Fruit fly (Drosophila melanogaster) whole organism, embryonic: ENCODE results near the gene CG10147.
A peak's percentile ranks its signal among the peaks of the same experiment; 100 is the strongest.

Experiments
- B-H2 ChIP-seq: fragments of 200-800 bp; sonication (Bioruptor generic); optimal IDR thresholded peaks from 2 replicates; lab custom pipeline; 2018; ENCODE audit warnings: missing biosample characterization, mild to moderate bottlenecking, missing genetic modification characterization
- CG1024 ChIP-seq: fragments of 200-800 bp; sonication (Bioruptor generic); IDR thresholded peaks from 2 replicates; pipeline ENCODE4 v1.3.6; 2022; ENCODE audit warnings: missing biosample characterization, missing genetic modification characterization
- CG10267 ChIP-seq: fragments of 200-800 bp; sonication (Bioruptor generic); optimal IDR thresholded peaks from 2 replicates; lab custom pipeline; 2018; ENCODE audit warnings: missing biosample characterization, mild to moderate bottlenecking, missing genetic modification characterization, moderate library complexity
- CG11093 ChIP-seq: fragments of 200-800 bp; sonication (Bioruptor generic); IDR thresholded peaks from 3 replicates; pipeline ENCODE4 v1.3.6; 2022; ENCODE audit warnings: missing biosample characterization, missing genetic modification characterization
- CG12155 ChIP-seq: fragments of 200-800 bp; sonication (Bioruptor generic); optimal IDR thresholded peaks from 3 replicates; lab custom pipeline; 2016; ENCODE audit warnings: missing biosample characterization, missing genetic modification characterization
- CG12391 ChIP-seq: fragments of 200-800 bp; sonication (Bioruptor generic); optimal IDR thresholded peaks from 3 replicates; lab custom pipeline; 2018; ENCODE audit warnings: missing biosample characterization, mild to moderate bottlenecking, missing genetic modification characterization, moderate library complexity
- CG14710 ChIP-seq: fragments of 200-800 bp; sonication (Bioruptor generic); optimal IDR thresholded peaks from 3 replicates; lab custom pipeline; 2019; ENCODE audit warnings: missing biosample characterization, mild to moderate bottlenecking, missing genetic modification characterization, moderate library complexity
- CG15479 ChIP-seq: fragments of 200-800 bp; sonication (Bioruptor generic); optimal IDR thresholded peaks from 3 replicates; lab custom pipeline; 2019; ENCODE audit warnings: missing biosample characterization, mild to moderate bottlenecking, missing genetic modification characterization, moderate library complexity
- CG1602 ChIP-seq: fragments of 200-800 bp; sonication (Bioruptor generic); optimal IDR thresholded peaks from 3 replicates; lab custom pipeline; 2016; ENCODE audit warnings: missing biosample characterization, missing genetic modification characterization
- CG17612 ChIP-seq: fragments of 200-800 bp; sonication (Bioruptor generic); IDR thresholded peaks from 2 replicates; pipeline ENCODE4 v1.3.6; 2022; ENCODE audit warnings: missing biosample characterization, missing genetic modification characterization
- CG17829 ChIP-seq: fragments of 200-800 bp; optimal IDR thresholded peaks from 2 replicates; lab custom pipeline; 2019; ENCODE audit warnings: missing biosample characterization, mild to moderate bottlenecking, missing genetic modification characterization, moderate library complexity
- CG1792 ChIP-seq: fragments of 200-800 bp; sonication (Bioruptor generic); optimal IDR thresholded peaks from 2 replicates; lab custom pipeline; 2016; ENCODE audit warnings: missing biosample characterization, missing genetic modification characterization
- CG2712 ChIP-seq: fragments of 200-800 bp; optimal IDR thresholded peaks from 3 replicates; lab custom pipeline; 2019; ENCODE audit warnings: missing biosample characterization, mild to moderate bottlenecking, missing genetic modification characterization, moderate library complexity
- CG31441 ChIP-seq: fragments of 200-800 bp; sonication (Bioruptor generic); IDR thresholded peaks from 2 replicates; pipeline ENCODE4 v1.3.6; 2022; ENCODE audit warnings: missing biosample characterization, missing genetic modification characterization
- CG32532 ChIP-seq: fragments of 200-800 bp; sonication (Bioruptor generic); IDR thresholded peaks from 2 replicates; pipeline ENCODE4 v1.3.6; 2022; ENCODE audit warnings: missing biosample characterization, missing genetic modification characterization
- CG34224 ChIP-seq: fragments of 200-800 bp; sonication (Bioruptor generic); IDR thresholded peaks from 3 replicates; pipeline ENCODE4 v1.3.6; 2022; ENCODE audit warnings: missing biosample characterization, missing genetic modification characterization; ENCODE audit not compliant: partially characterized antibody
- CG6854 ChIP-seq: fragments of 200-800 bp; sonication (Bioruptor generic); optimal IDR thresholded peaks from 3 replicates; lab custom pipeline; 2017; ENCODE audit warnings: missing biosample characterization, mild to moderate bottlenecking, missing genetic modification characterization
- CG7372 ChIP-seq: fragments of 200-800 bp; sonication (Bioruptor generic); IDR thresholded peaks from 2 replicates; pipeline ENCODE4 v1.3.6; 2022; ENCODE audit warnings: missing biosample characterization, missing genetic modification characterization
- CG8359 ChIP-seq: fragments of 200-800 bp; sonication (Bioruptor generic); optimal IDR thresholded peaks from 2 replicates; lab custom pipeline; 2017; ENCODE audit warnings: missing biosample characterization, mild to moderate bottlenecking, missing genetic modification characterization, borderline replicate concordance
- CG9727 ChIP-seq: fragments of 200-800 bp; sonication (Bioruptor generic); optimal IDR thresholded peaks from 3 replicates; lab custom pipeline; 2017; ENCODE audit warnings: missing biosample characterization, mild to moderate bottlenecking, missing genetic modification characterization
- CoRest ChIP-seq: fragments of 200-800 bp; sonication (Bioruptor generic); optimal IDR thresholded peaks from 3 replicates; lab custom pipeline; 2018; ENCODE audit warnings: missing biosample characterization, mild to moderate bottlenecking, missing genetic modification characterization, moderate library complexity
- Doc3 ChIP-seq: fragments of 200-800 bp; sonication (Bioruptor generic); IDR thresholded peaks from 3 replicates; pipeline ENCODE4 v1.3.6; 2022; ENCODE audit warnings: missing biosample characterization, missing genetic modification characterization; ENCODE audit not compliant: partially characterized antibody
- GATAe ChIP-seq: fragments of 200-800 bp; sonication (Bioruptor generic); conservative IDR thresholded peaks from 2 replicates; pipeline ENCODE4 v1.3.6; 2022; ENCODE audit warnings: missing biosample characterization, missing genetic modification characterization
- H2.0 ChIP-seq: fragments of 200-800 bp; sonication (Bioruptor generic); IDR thresholded peaks from 2 replicates; pipeline ENCODE4 v1.3.6; 2022; ENCODE audit warnings: missing biosample characterization, missing genetic modification characterization
- HHEX ChIP-seq: fragments of 200-800 bp; sonication (Bioruptor generic); optimal IDR thresholded peaks from 3 replicates; lab custom pipeline; 2017; ENCODE audit warnings: missing biosample characterization, mild to moderate bottlenecking, missing genetic modification characterization, missing genetic modification reagents
- Hr51 ChIP-seq, 2 experiments: fragments of 200-800 bp; sonication (Bioruptor generic); optimal IDR thresholded peaks; 2 replicates in 1 of 2; 3 replicates in 1 of 2; lab custom pipeline; 2016 to 2018; ENCODE audit warnings: missing biosample characterization in 2 of 2, missing genetic modification characterization in 2 of 2, mild to moderate bottlenecking in 1 of 2, moderate library complexity in 1 of 2
- MTF-1 ChIP-seq: fragments of 200-800 bp; sonication (Bioruptor generic); optimal IDR thresholded peaks from 2 replicates; lab custom pipeline; 2018; ENCODE audit warnings: missing biosample characterization, mild to moderate bottlenecking, missing genetic modification characterization, borderline replicate concordance
- Myb ChIP-seq: fragments of 200-800 bp; sonication (Bioruptor generic); optimal IDR thresholded peaks from 2 replicates; lab custom pipeline; 2016; ENCODE audit warnings: missing biosample characterization, missing genetic modification characterization
- Nf-YA ChIP-seq: fragments of 200-800 bp; sonication (Bioruptor generic); IDR thresholded peaks from 2 replicates; pipeline ENCODE4 v1.3.6; 2022; ENCODE audit warnings: missing biosample characterization, missing genetic modification characterization
- Nf-YC ChIP-seq: fragments of 200-800 bp; optimal IDR thresholded peaks from 3 replicates; lab custom pipeline; 2019; ENCODE audit warnings: missing biosample characterization, mild to moderate bottlenecking, missing genetic modification characterization, moderate library complexity
- Ssrp ChIP-seq: fragments of 200-800 bp; sonication (Bioruptor generic); optimal IDR thresholded peaks from 2 replicates; lab custom pipeline; 2018; ENCODE audit warnings: missing biosample characterization, mild to moderate bottlenecking, missing genetic modification characterization, moderate library complexity
- Xrp1 ChIP-seq: fragments of 200-800 bp; sonication (Bioruptor generic); IDR thresholded peaks from 2 replicates; pipeline ENCODE4 v1.3.6; 2022; ENCODE audit warnings: missing biosample characterization, missing genetic modification characterization
- ab ChIP-seq: fragments of 200-800 bp; sonication (Bioruptor generic); optimal IDR thresholded peaks from 2 replicates; lab custom pipeline; 2016; ENCODE audit warnings: missing biosample characterization, missing genetic modification characterization
- amos ChIP-seq: fragments of 200-800 bp; sonication (Bioruptor generic); IDR thresholded peaks from 2 replicates; pipeline ENCODE4 v1.3.6; 2022; ENCODE audit warnings: missing biosample characterization, missing genetic modification characterization; ENCODE audit not compliant: partially characterized antibody
- ato ChIP-seq: fragments of 200-800 bp; sonication (Bioruptor generic); IDR thresholded peaks from 2 replicates; pipeline ENCODE4 v1.3.6; 2022; ENCODE audit warnings: missing biosample characterization, missing genetic modification characterization; ENCODE audit not compliant: partially characterized antibody
- bigmax ChIP-seq: fragments of 200-800 bp; sonication (Bioruptor generic); optimal IDR thresholded peaks from 2 replicates; lab custom pipeline; 2018; ENCODE audit warnings: missing biosample characterization, mild to moderate bottlenecking, missing genetic modification characterization
- bsh ChIP-seq, 2 experiments: fragments of 200-800 bp; sonication (Bioruptor generic); optimal IDR thresholded peaks; 2 replicates each; lab custom pipeline; 2017 to 2018; ENCODE audit warnings: mild to moderate bottlenecking in 2 of 2, missing biosample characterization in 2 of 2, missing genetic modification characterization in 2 of 2, moderate library complexity in 1 of 2
- cad ChIP-seq: fragments of >200 bp; optimal IDR thresholded peaks from 2 replicates; lab custom pipeline; 2017; ENCODE audit warnings: missing biosample characterization, missing genetic modification characterization
- cato ChIP-seq: fragments of 200-800 bp; sonication (Bioruptor generic); optimal IDR thresholded peaks from 2 replicates; lab custom pipeline; 2016; ENCODE audit warnings: missing biosample characterization, missing genetic modification characterization, borderline replicate concordance
- gro ChIP-seq: fragments of 200-800 bp; sonication (Bioruptor generic); optimal IDR thresholded peaks from 2 replicates; lab custom pipeline; 2016; ENCODE audit warnings: missing biosample characterization, missing genetic modification characterization
- inv ChIP-seq: fragments of 200-800 bp; sonication (Bioruptor generic); IDR thresholded peaks from 2 replicates; pipeline ENCODE4 v1.3.6; 2022; ENCODE audit warnings: missing biosample characterization, missing genetic modification characterization; ENCODE audit not compliant: partially characterized antibody
- jing ChIP-seq: fragments of 200-800 bp; sonication (Bioruptor generic); optimal IDR thresholded peaks from 2 replicates; lab custom pipeline; 2018; ENCODE audit warnings: missing biosample characterization, mild to moderate bottlenecking, missing genetic modification characterization
- kni ChIP-seq: fragments of 200-800 bp; sonication (Bioruptor generic); optimal IDR thresholded peaks from 3 replicates; lab custom pipeline; 2017; ENCODE audit warnings: mild to moderate bottlenecking, missing biosample characterization, missing genetic modification reagents, missing genetic modification characterization
- nau ChIP-seq: fragments of 200-800 bp; sonication (Bioruptor generic); optimal IDR thresholded peaks from 3 replicates; lab custom pipeline; 2017; ENCODE audit warnings: missing biosample characterization, mild to moderate bottlenecking, missing genetic modification characterization, missing genetic modification reagents
- phol ChIP-seq: fragments of 200-800 bp; sonication (Bioruptor generic); optimal IDR thresholded peaks from 3 replicates; lab custom pipeline; 2018; ENCODE audit warnings: missing biosample characterization, mild to moderate bottlenecking, missing genetic modification characterization, moderate library complexity
- prd ChIP-seq, 3 experiments: fragments of >200 bp in 2 of 3; fragments of 200-800 bp in 1 of 3; sonication (Bioruptor generic) in 1 of 3; optimal IDR thresholded peaks in 2 of 3; IDR thresholded peaks in 1 of 3; 2 replicates in 2 of 3; 3 replicates in 1 of 3; pipeline versions ENCODE4 v1.3.6 to Lab custom; 2017 to 2022; ENCODE audit warnings: missing biosample characterization in 1 of 3, missing genetic modification characterization in 1 of 3
- salm ChIP-seq: fragments of 200-800 bp; sonication (Bioruptor generic); optimal IDR thresholded peaks from 2 replicates; lab custom pipeline; 2018; ENCODE audit warnings: missing biosample characterization, mild to moderate bottlenecking, missing genetic modification characterization
- sens ChIP-seq: fragments of 200-800 bp; sonication (Bioruptor generic); peaks from one replicate; lab custom pipeline; 2016; ENCODE audit warnings: missing biosample characterization, missing genetic modification characterization
- twi ChIP-seq: fragments of 200-800 bp; optimal IDR thresholded peaks from 2 replicates; lab custom pipeline; 2019; ENCODE audit warnings: missing biosample characterization, mild to moderate bottlenecking, missing genetic modification characterization, moderate library complexity
- zen ChIP-seq: fragments of 200-800 bp; sonication (Bioruptor generic); optimal IDR thresholded peaks from 3 replicates; lab custom pipeline; 2018; ENCODE audit warnings: missing biosample characterization, mild to moderate bottlenecking, missing genetic modification characterization, moderate library complexity

Gene CG10147

dm6 chr3L:6498602-6499001, 10.4 kb upstream of the CG10147 start (continued):
- TF ChIP-seq prd (optimal IDR thresholded peaks at IDR 0.05; lab: Kevin White, UChicago) (no peak), prd (GFP tag; IDR thresholded peaks at IDR 0.05; lab: Robert Waterston, UW) (peak; percentile 58; the same call in 1 of the 3 replicates), CG15479 (no peak), CG1792 (GFP tag; lab: Kevin White, UChicago) (no peak), CG10267 (peak; percentile 20), Nf-YC (tag; lab: Kevin White, UChicago) (no peak), CG34224 (GFP tag; lab: Robert Waterston, UW) (no peak), Nf-YA (no peak), Myb (GFP tag; lab: Kevin White, UChicago) (no peak), CoRest (no peak), CG11093 (no peak), CG8359 (GFP tag; lab: Kevin White, UChicago) (no peak), Xrp1 (GFP tag; lab: Robert Waterston, UW) (peak; percentile 60; the same call in 1 of the 2 replicates), Ssrp (no peak), CG32532 (GFP tag; lab: Robert Waterston, UW) (no peak), jing (GFP tag; lab: Kevin White, UChicago) (no peak), CG7372 (GFP tag; lab: Robert Waterston, UW) (no peak), salm (no peak), H2.0 (no peak), CG17829 (no peak), gro (no peak), twi (tag; lab: Kevin White, UChicago) (no peak), amos (GFP tag; lab: Robert Waterston, UW) (no peak), CG1024 (GFP tag; lab: Robert Waterston, UW) (no peak), CG17612 (GFP tag; lab: Robert Waterston, UW) (no peak), ab (GFP tag; lab: Kevin White, UChicago) (no peak), cato (no peak), Hr51 (GFP tag; optimal IDR thresholded peaks at IDR 0.05; lab: Kevin White, UChicago) (no peak), MTF-1 (GFP tag; lab: Kevin White, UChicago) (no peak), Doc3 (no peak), ato (GFP tag; lab: Robert Waterston, UW) (no peak), inv (GFP tag; lab: Robert Waterston, UW) (no peak), bigmax (no peak), bsh (GFP tag; optimal IDR thresholded peaks at IDR 0.05; lab: Kevin White, UChicago) (peak in 1 of 2 experiments; percentile 15), CG1602 (GFP tag; lab: Kevin White, UChicago) (no peak), CG12155 (GFP tag; lab: Kevin White, UChicago) (no peak), CG12391 (tag; lab: Kevin White, UChicago) (peak; percentile 7), kni (GFP tag; lab: Kevin White, UChicago) (no peak), zen (tag; lab: Kevin White, UChicago) (peak; percentile 7), CG31441 (no peak), HHEX (GFP tag; lab: Kevin White, UChicago) (no peak), CG6854 (GFP tag; lab: Kevin White, UChicago) (no peak), B-H2 (no peak), nau (GFP tag; lab: Kevin White, UChicago) (no peak), CG2712 (tag; lab: Kevin White, UChicago) (peak; percentile 10), CG14710 (peak; percentile 27), sens (peak; percentile 78), GATAe (GFP tag; lab: Robert Waterston, UW) (no peak), CG9727 (GFP tag; lab: Kevin White, UChicago) (peak; percentile 5), cad (GFP tag; lab: Kevin White, UChicago) (peak; percentile 20), phol (tag; lab: Kevin White, UChicago) (peak; percentile 33)
